Worm (Caenorhabditis elegans) whole organism, midembryonic: ENCODE results near the gene fut-8.

Source experiments
- T22C8.4 ChIP-seq: fragments of 200-800 bp; sonication (Bioruptor generic); IDR thresholded peaks from 2 replicates; pipeline ENCODE4 v1.3.6; 2022; ENCODE audit warnings: missing genetic modification characterization, missing compliant biosample characterization
- cog-1 ChIP-seq: sonication (generic microtip); optimal IDR thresholded peaks from 2 replicates; lab custom pipeline; 2016; ENCODE audit warnings: missing genetic modification characterization, missing compliant biosample characterization
- flt-1 ChIP-seq: fragments of 200-800 bp; sonication (Bioruptor generic); IDR thresholded peaks from 2 replicates; pipeline ENCODE4 v1.3.6; 2022; ENCODE audit warnings: missing genetic modification characterization, missing compliant biosample characterization
- klf-2 ChIP-seq: fragments of 200-800 bp; sonication (Bioruptor generic); conservative IDR thresholded peaks from 2 replicates; pipeline ENCODE4 v1.3.6; 2022; ENCODE audit warnings: missing genetic modification reagents, missing genetic modification characterization, missing compliant biosample characterization

- TF ChIP-seq cog-1 (no peak), flt-1 (no peak), T22C8.4 (GFP tag; lab: Robert Waterston, UW) (no peak), klf-2 (no peak)
Measured at ce11 chrV:5984244-5984643, 6.0 kb downstream of the fut-8 start.
